Fruit fly (Drosophila melanogaster): ENCODE measurements around the gene FoxP.
"Not testable (repeated sequence)": the region's sequence is repeated elsewhere in the genome, so short reads cannot be mapped to it uniquely, and the experiment has no call there.

Gene FoxP

dm6 chr3R:9700513-9700912 lies 30.2 kb downstream of the FoxP start:
- TF ChIP-seq sug (tag; optimal IDR thresholded peaks at IDR 0.05) (peak; percentile 2), corto (GFP tag; optimal IDR thresholded peaks at IDR 0.05) (no peak), CG10543 (GFP tag; optimal IDR thresholded peaks at IDR 0.05) (peak; percentile 20), Pdp1 (GFP tag; optimal IDR thresholded peaks at IDR 0.05) (peak in 1 of 2 experiments; percentile 62), ato (GFP tag; IDR thresholded peaks at IDR 0.05; ENCODE audit: partially characterized antibody) (no peak), Med (GFP tag) (peak; percentile 14), cg (GFP tag; optimal IDR thresholded peaks at IDR 0.05) (peak; percentile 54), nerfin-1 (tag; optimal IDR thresholded peaks at IDR 0.05) (no peak), exex (tag; optimal IDR thresholded peaks at IDR 0.05) (peak; percentile 71), sens (GFP tag) (peak; percentile 42)

- TF ChIP-seq Max (GFP tag; optimal IDR thresholded peaks at IDR 0.05) (no peak), Med (GFP tag) (peak; percentile 26), row (GFP tag; IDR thresholded peaks at IDR 0.05) (no peak), gem (tag; optimal IDR thresholded peaks at IDR 0.05) (no peak), CG17328 (GFP tag; IDR thresholded peaks at IDR 0.05) (no peak), Fer3 (tag; optimal IDR thresholded peaks at IDR 0.05) (no peak), gfzf (GFP tag; optimal IDR thresholded peaks at IDR 0.05) (no peak), CG10654 (GFP tag; optimal IDR thresholded peaks at IDR 0.05) (no peak), CG1792 (GFP tag; optimal IDR thresholded peaks at IDR 0.05) (no peak), CG10979 (tag; optimal IDR thresholded peaks at IDR 0.05) (peak; percentile 92), B-H1 (GFP tag; IDR thresholded peaks at IDR 0.05) (no peak), Oli (tag; optimal IDR thresholded peaks at IDR 0.05) (no peak), CTCF (GFP tag; optimal IDR thresholded peaks at IDR 0.05) (peak; percentile 86), H15 (GFP tag; IDR thresholded peaks at IDR 0.05) (no peak), Jarid2 (GFP tag; optimal IDR thresholded peaks at IDR 0.05) (no peak), Sin3A (optimal IDR thresholded peaks at IDR 0.05) (no peak), CG1832 (GFP tag; optimal IDR thresholded peaks at IDR 0.05) (no peak)
Measured at dm6 chr3R:9694999-9695398, 35.7 kb downstream of the FoxP start.

DNA sequence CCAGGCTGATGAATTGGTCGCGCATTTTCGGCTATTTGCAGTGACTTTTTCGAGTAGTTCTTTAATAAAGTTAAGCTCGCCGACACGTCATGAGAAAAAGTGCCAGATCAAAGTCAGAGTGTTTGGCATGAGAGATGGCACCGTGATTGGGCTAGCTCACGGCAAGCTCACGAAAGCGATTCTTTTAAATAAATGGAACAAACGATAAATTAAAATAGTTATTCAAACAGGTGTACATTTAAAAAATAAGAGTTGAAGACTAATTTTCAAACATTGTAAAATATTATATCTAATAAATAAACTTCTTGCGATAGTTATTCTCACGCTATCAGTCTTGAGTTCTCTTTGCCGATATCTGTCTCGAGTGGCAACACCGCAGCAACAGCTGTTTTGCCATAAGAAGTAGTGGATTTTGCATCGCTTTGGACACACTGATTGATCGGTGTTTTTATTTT lies 38.0 kb downstream of the FoxP start, which contains the start of the genes Unc-115b, p24-2 and CG32939:
Unc-115b (minus strand) TSS at position 101 of the 455 bp plus-strand sequence.
p24-2 (minus strand) TSS at position 120 of the 455 bp plus-strand sequence.
CG32939 (plus strand) TSS at position 405 of the 455 bp plus-strand sequence.
- not testable (repeated sequence) for TF ChIP-seq Mrtf (GFP tag; IDR thresholded peaks at IDR 0.05); CG6683 (GFP tag; optimal IDR thresholded peaks at IDR 0.05); CG12104 (GFP tag; optimal IDR thresholded peaks at IDR 0.05)

dm6 chr3R:9685376-9685775 lies 45.3 kb downstream of the FoxP start, which contains the start of the genes eca and CG18542:
TSS of gene eca (minus strand) at chr3R:9685476.
TSS of gene CG18542 (plus strand) at chr3R:9685760.
- TF ChIP-seq Hmr, az2, Asciz (GFP tag; optimal IDR thresholded peaks at IDR 0.05): not testable (repeated sequence)

dm6 chr3R:9684125-9684524 lies 46.5 kb downstream of the FoxP start, which contains the start of gene CG9444:
TSS of gene CG9444 (minus strand) at chr3R:9684264.
- TF ChIP-seq CG14965 (GFP tag; optimal IDR thresholded peaks at IDR 0.05; ENCODE audit: borderline replicate concordance), result no peak
- peak; percentile 42 for TF ChIP-seq Deaf1 (tag; optimal IDR thresholded peaks at IDR 0.05)
- TF ChIP-seq CG3065 (GFP tag; optimal IDR thresholded peaks at IDR 0.05), result no peak
- TF ChIP-seq CG6654 (GFP tag; optimal IDR thresholded peaks at IDR 0.05), result no peak
- TF ChIP-seq ara (GFP tag; IDR thresholded peaks at IDR 0.05), result no peak
- TF ChIP-seq CG15479 (GFP tag; optimal IDR thresholded peaks at IDR 0.05), result peak; percentile 66
- TF ChIP-seq CG1832 (GFP tag; optimal IDR thresholded peaks at IDR 0.05), result no peak
- TF ChIP-seq pho (GFP tag; optimal IDR thresholded peaks at IDR 0.05), result no peak
- peak in 1 of 2 experiments; percentile 50 for TF ChIP-seq Hr78 (GFP tag; optimal IDR thresholded peaks at IDR 0.05)
